Worm (Caenorhabditis elegans): Measurements from ENCODE around the gene pax-1.

- TF ChIP-seq ccch-3 (GFP tag; optimal IDR thresholded peaks at IDR 0.05) (no peak), let-607 (tag; optimal IDR thresholded peaks at IDR 0.05) (no peak), ekl-4 (GFP tag; IDR thresholded peaks at IDR 0.05) (no peak), ama-1 (optimal IDR thresholded peaks at IDR 0.05) (no peak), ama-1 (GFP tag; optimal IDR thresholded peaks at IDR 0.05) (no peak), nhr-179 (tag; optimal IDR thresholded peaks at IDR 0.05) (no peak), akir-1 (GFP tag; optimal IDR thresholded peaks at IDR 0.05) (no peak)
These were observed 27.7 kb upstream of the pax-1 start for ce11 chrV:8196993-8197392.
